Fruit fly (Drosophila melanogaster): ENCODE data around the gene CG11786.

CG11786 gene

dm6 chr3R:25039028-25039476 is 7.1 kb upstream of the CG11786 start, which contains the start of the genes Ythdf and bai (continued):
- no peak for TF ChIP-seq Fer2 (tag; optimal IDR thresholded peaks at IDR 0.05)
- peak; percentile 84 for TF ChIP-seq CG16813 (GFP tag; IDR thresholded peaks at IDR 0.05; ENCODE audit: partially characterized antibody)
- TF ChIP-seq CG8089 (GFP tag; optimal IDR thresholded peaks at IDR 0.05): no peak
- peak; percentile 91 for TF ChIP-seq knrl (GFP tag; IDR thresholded peaks at IDR 0.05; ENCODE audit: partially characterized antibody)
- peak; percentile 14 for TF ChIP-seq Fer1 (GFP tag; optimal IDR thresholded peaks at IDR 0.05)
- TF ChIP-seq Ada2b (GFP tag; IDR thresholded peaks at IDR 0.05): no peak
- TF ChIP-seq salm (tag; optimal IDR thresholded peaks at IDR 0.05): no peak
- no peak for TF ChIP-seq CG4328 (GFP tag; optimal IDR thresholded peaks at IDR 0.05)
- no peak for TF ChIP-seq ro (GFP tag; IDR thresholded peaks at IDR 0.05)
- no peak for TF ChIP-seq oc (tag; optimal IDR thresholded peaks at IDR 0.05)
- peak; percentile 78 for TF ChIP-seq HmgZ (tag; optimal IDR thresholded peaks at IDR 0.05)
- TF ChIP-seq nerfin-2 (GFP tag; IDR thresholded peaks at IDR 0.05; ENCODE audit: partially characterized antibody): peak; percentile 56; the same call in 1 of the 2 replicates
- no peak for TF ChIP-seq CG7839 (tag; optimal IDR thresholded peaks at IDR 0.05)
- TF ChIP-seq CG6689 (GFP tag; IDR thresholded peaks at IDR 0.05): no peak
- peak; percentile 84 for TF ChIP-seq Dref (GFP tag; IDR thresholded peaks at IDR 0.05)
- peak; percentile 55; the same call in 1 of the 3 replicates for TF ChIP-seq CG7963 (GFP tag; IDR thresholded peaks at IDR 0.05; ENCODE audit: partially characterized antibody)
- TF ChIP-seq repo (GFP tag; optimal IDR thresholded peaks at IDR 0.05): no peak
- TF ChIP-seq CG15011 (GFP tag; optimal IDR thresholded peaks at IDR 0.05): no peak
- no peak for TF ChIP-seq CG6765 (GFP tag; optimal IDR thresholded peaks at IDR 0.05)
- TF ChIP-seq Eip74EF (GFP tag; optimal IDR thresholded peaks at IDR 0.05): no peak
- peak; percentile 5 for TF ChIP-seq fu2 (GFP tag; optimal IDR thresholded peaks at IDR 0.05)
- TF ChIP-seq Lpt (GFP tag; optimal IDR thresholded peaks at IDR 0.05): no peak
- no peak for TF ChIP-seq CG4282 (GFP tag; optimal IDR thresholded peaks at IDR 0.05)
- no peak for TF ChIP-seq gsb (GFP tag; IDR thresholded peaks at IDR 0.05)
- no peak for TF ChIP-seq sug (tag; optimal IDR thresholded peaks at IDR 0.05)
- TF ChIP-seq CG11085 (GFP tag; IDR thresholded peaks at IDR 0.05): 0 out of 2 replicates have a peak, but pooled peaks have one; percentile 19
- no peak for TF ChIP-seq dati (GFP tag; IDR thresholded peaks at IDR 0.05)
- no peak for TF ChIP-seq croc (GFP tag; conservative IDR thresholded peaks at IDR 0.05)
- peak; percentile 65 for TF ChIP-seq Xbp1 (GFP tag; optimal IDR thresholded peaks at IDR 0.05)
- TF ChIP-seq Drgx (GFP tag; IDR thresholded peaks at IDR 0.05): no peak
- TF ChIP-seq usp (GFP tag; optimal IDR thresholded peaks at IDR 0.05): no peak
- TF ChIP-seq CG5953 (GFP tag; IDR thresholded peaks at IDR 0.05): no peak
- no peak for TF ChIP-seq CG3065 (GFP tag; optimal IDR thresholded peaks at IDR 0.05)
- TF ChIP-seq org-1 (GFP tag; optimal IDR thresholded peaks at IDR 0.05): no peak
- no peak for TF ChIP-seq run (tag; optimal IDR thresholded peaks at IDR 0.05)
- TF ChIP-seq CG18599 (GFP tag; optimal IDR thresholded peaks at IDR 0.05): no peak
- TF ChIP-seq exex (tag; optimal IDR thresholded peaks at IDR 0.05): peak; percentile 49
- peak; percentile 90 for TF ChIP-seq sna (GFP tag; IDR thresholded peaks at IDR 0.05; ENCODE audit: partially characterized antibody)
- peak; percentile 56 for TF ChIP-seq sob (GFP tag; IDR thresholded peaks at IDR 0.05)
- TF ChIP-seq CG31388 (GFP tag; optimal IDR thresholded peaks at IDR 0.05): no peak
- TF ChIP-seq CG2199 (GFP tag; IDR thresholded peaks at IDR 0.05): no peak
- TF ChIP-seq CG10431 (GFP tag; optimal IDR thresholded peaks at IDR 0.05): no peak
- TF ChIP-seq Ssrp (tag; optimal IDR thresholded peaks at IDR 0.05): no peak
- no peak for TF ChIP-seq Abd-B (GFP tag; optimal IDR thresholded peaks at IDR 0.05)
- peak in 1 of 2 experiments; percentile 28 for TF ChIP-seq Pdp1 (GFP tag; optimal IDR thresholded peaks at IDR 0.05)
- no peak for TF ChIP-seq peb (GFP tag; IDR thresholded peaks at IDR 0.05)
- TF ChIP-seq NC2β (GFP tag; optimal IDR thresholded peaks at IDR 0.05): peak; percentile 44
- peak; percentile 53 for TF ChIP-seq Bteb2 (GFP tag; optimal IDR thresholded peaks at IDR 0.05)
- no peak for TF ChIP-seq CG2712 (tag; optimal IDR thresholded peaks at IDR 0.05)
- TF ChIP-seq CG1024 (GFP tag; IDR thresholded peaks at IDR 0.05): no peak
- TF ChIP-seq CG2120 (GFP tag; optimal IDR thresholded peaks at IDR 0.05): peak; percentile 81

All from whole organism, embryonic.